Fruit fly (Drosophila melanogaster) ovary, adult (tissue): ENCODE data around the gene PK2-R1.

ENCODE experiments used
- CG17801 ChIP-seq: fragments of 200-800 bp; optimal IDR thresholded peaks from 2 replicates; lab custom pipeline; 2019; ENCODE audit warnings: missing biosample characterization, mild to moderate bottlenecking, missing genetic modification characterization, moderate library complexity; ENCODE audit not compliant: partially characterized antibody

Gene PK2-R1

dm6 chr3R:13374913-13375312 is 36.8 kb downstream of the PK2-R1 start:
- TF ChIP-seq CG17801 (GFP tag; lab: Kevin White, UChicago) = no peak

dm6 chr3R:13379675-13380074 is 41.5 kb downstream of the PK2-R1 start, which contains the start of the genes CG9813 and CG8870:
Gene CG9813, minus strand, starts transcription at chr3R:13379775.
Gene CG8870, plus strand, starts transcription at chr3R:13379842.
- TF ChIP-seq CG17801 (GFP tag; lab: Kevin White, UChicago) = no peak

DNA sequence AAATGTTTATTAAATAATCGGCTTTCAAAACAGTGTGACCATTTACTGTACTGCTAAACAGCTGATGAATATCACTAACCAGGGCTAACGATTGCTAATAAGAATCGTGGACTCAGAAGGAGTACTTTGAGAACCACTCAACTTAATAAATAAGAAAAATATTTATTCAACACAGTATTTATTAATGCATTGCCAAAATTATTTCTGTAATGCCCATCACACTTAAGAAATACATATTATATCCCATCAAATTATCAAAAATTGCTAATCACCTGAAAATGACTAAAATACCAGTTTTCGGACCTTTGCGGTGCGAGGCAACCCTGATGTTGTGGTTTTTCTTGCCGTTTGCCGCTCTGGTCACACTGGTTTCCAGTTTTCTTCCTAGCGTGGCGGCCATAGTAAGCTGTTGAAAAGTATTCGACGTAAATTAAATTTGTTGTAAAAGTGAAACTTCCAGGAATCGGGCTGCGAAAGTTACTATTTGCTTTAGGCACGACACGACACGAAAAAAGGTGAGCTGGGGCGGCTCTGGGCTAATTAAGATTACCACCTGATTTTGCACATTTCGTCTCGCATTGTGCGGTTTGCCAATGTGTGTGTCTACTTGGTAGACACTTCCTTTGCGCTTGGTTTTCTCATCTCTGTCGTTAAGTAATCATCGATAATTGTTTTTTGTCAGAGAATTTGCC is 43.8 kb downstream of the PK2-R1 start, which contains the start of the genes mRpS21 and Droj2:
mRpS21 (minus strand) TSS at position 66 of the 692 bp plus-strand sequence.
Droj2 (plus strand) TSS at position 363 of the 692 bp plus-strand sequence.
- peak; percentile 27 for TF ChIP-seq CG17801 (GFP tag; lab: Kevin White, UChicago)

DNA sequence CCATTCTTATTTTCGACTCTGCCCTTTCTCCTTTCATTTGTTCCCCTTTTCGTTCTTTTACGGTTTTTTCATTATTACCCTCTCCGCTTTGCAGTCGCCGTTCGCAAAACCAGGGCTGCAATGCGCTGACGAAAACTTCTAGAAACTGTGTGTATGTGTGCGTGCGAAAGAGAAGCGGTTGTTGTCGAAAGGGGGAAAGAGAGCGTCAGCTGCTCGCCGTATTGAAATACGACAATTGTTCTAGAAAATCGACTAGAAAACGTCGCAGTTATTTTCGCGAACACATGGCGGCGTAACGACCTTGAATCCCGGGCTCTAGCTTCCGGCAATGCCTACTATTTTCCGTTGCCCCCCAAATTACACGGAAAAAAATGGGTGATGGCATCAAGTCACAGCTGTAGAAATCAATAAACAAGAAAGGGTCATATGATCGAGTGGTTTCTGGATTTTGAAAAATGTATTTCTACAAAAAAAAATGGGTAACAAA is 44.6 kb downstream of the PK2-R1 start:
- peak; percentile 48 for TF ChIP-seq CG17801 (GFP tag; lab: Kevin White, UChicago)

DNA sequence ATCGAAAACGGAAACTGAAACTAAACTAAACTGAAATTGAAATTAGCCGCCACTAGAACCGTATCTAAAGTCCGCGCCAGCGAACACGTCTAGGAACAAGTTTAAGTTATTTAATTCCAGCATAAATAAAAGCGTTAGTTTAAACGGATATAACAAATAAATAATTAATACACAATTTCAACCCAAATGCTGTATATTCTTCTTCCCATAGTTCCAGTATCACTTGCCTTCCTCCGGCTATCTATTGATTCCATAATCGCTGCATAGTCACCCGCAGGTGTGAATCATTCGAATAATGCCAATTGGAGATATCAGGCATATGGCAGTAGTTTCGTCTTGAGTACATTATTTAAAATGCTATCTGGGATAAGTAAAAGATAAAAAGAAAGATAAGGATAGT is 47.0 kb downstream of the PK2-R1 start:
- TF ChIP-seq CG17801 (GFP tag; lab: Kevin White, UChicago) = no peak

DNA sequence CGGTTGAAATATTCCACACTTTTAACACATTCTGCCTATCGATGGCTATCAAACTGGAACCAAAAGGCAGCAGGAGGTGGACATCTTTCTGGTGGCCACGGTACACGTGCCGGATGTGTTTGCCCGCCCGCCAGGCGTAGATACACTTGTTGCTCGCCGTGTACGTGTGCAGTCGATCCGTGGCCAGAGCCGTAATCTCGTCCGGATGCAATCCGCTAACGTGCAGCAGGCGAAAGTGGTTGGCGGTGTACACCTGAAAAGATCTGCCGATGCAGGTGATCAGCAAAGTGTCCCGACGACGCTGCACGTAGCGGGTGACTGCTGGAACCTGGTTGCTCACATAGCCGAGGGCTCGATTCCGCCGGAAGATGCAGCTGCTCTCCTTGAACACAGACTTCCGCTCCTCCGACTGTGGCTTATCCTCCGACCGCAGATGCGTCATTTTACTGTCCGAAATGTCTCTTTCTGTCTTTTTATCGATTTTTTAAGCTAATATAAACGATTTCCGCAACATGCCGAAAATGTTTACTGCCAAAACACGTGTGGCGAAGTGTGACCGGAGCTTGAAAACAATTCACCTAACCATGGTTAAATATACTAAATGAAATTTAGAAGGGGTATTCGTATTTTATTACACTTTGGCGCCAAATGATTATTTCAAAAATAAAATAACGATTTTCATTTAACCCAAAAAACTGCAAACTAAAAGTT is 50.2 kb downstream of the PK2-R1 start, which contains the start of gene CG9799:
CG9799 (minus strand) TSS at position 550 of the 711 bp plus-strand sequence.
- no peak for TF ChIP-seq CG17801 (GFP tag; lab: Kevin White, UChicago)

DNA sequence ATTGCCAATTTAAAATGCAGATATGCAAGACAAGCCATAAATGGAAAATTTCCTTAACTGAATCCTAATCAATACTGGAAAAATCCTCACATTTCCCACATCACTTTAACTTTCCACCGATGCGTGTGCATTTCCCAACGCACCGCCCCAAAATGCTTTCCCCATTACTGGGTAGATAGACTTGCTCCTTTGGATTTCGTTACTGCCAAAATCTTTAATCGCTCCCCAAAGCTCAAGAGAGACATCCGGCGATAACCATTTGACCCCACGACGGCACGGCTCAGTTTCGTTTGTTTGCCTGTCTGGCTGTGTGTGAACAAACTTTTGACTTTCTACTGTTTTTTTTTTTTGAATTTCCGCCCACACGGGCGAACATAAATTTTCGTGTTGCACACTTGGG is 52.4 kb downstream of the PK2-R1 start:
- TF ChIP-seq CG17801 (GFP tag; lab: Kevin White, UChicago) = no peak

- TF ChIP-seq CG17801 (GFP tag; lab: Kevin White, UChicago) = no peak
Observed at dm6 chr3R:13393009-13393408, 54.9 kb downstream of the PK2-R1 start.
